Worm (Caenorhabditis elegans): ENCODE measurements around the gene H11E01.3.

DNA sequence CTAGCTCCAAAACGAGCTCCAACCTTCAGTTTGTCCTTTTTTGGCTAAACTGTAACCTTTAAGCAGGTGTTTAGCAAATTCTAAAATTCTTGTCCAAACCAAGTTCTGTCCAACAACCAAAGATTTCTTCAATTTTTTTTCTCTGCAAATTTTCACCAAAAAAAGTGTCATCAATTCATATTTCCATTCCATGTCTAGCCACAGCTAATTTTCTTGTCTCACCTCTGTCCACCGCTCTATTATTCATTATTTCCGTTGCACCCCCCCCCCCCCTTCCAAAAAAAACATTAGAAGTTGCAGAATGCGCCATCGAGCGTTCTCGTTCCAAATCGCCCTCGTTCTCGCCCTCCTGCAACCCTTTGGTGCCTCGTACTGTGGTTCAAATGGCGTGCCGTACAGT lies 28.4 kb upstream of the H11E01.3 start, which contains the start of gene wrt-9:
- TF ChIP-seq ceh-43 (GFP tag; optimal IDR thresholded peaks at IDR 0.05): no peak
- no peak for TF ChIP-seq elt-3 (tag; optimal IDR thresholded peaks at IDR 0.05)
- TF ChIP-seq unc-62 (GFP tag; optimal IDR thresholded peaks at IDR 0.05): no peak
- no peak for TF ChIP-seq ztf-11 (tag; optimal IDR thresholded peaks at IDR 0.05)
- TF ChIP-seq zip-8 (tag; optimal IDR thresholded peaks at IDR 0.05): no peak
- no peak for TF ChIP-seq elt-1 (tag; optimal IDR thresholded peaks at IDR 0.05; ENCODE audit: borderline replicate concordance, insufficient read depth)
- TF ChIP-seq nhr-28 (tag; optimal IDR thresholded peaks at IDR 0.05): no peak
- no peak for TF ChIP-seq lsy-2 (tag; optimal IDR thresholded peaks at IDR 0.05)
- no peak for TF ChIP-seq blmp-1 (tag; optimal IDR thresholded peaks at IDR 0.05)
- no peak for TF ChIP-seq nhr-237 (tag; optimal IDR thresholded peaks at IDR 0.05)
- TF ChIP-seq snpc-4 (tag; optimal IDR thresholded peaks at IDR 0.05): no peak
- no peak for TF ChIP-seq lin-13 (tag; optimal IDR thresholded peaks at IDR 0.05)
- no peak for TF ChIP-seq mep-1 (tag; optimal IDR thresholded peaks at IDR 0.05)
- TF ChIP-seq sem-2 (GFP tag; optimal IDR thresholded peaks at IDR 0.05): no peak

Measured in whole organism, mixed stage, embryonic.